Fruit fly (Drosophila melanogaster): ENCODE measurements around the gene CG11050.

DNA sequence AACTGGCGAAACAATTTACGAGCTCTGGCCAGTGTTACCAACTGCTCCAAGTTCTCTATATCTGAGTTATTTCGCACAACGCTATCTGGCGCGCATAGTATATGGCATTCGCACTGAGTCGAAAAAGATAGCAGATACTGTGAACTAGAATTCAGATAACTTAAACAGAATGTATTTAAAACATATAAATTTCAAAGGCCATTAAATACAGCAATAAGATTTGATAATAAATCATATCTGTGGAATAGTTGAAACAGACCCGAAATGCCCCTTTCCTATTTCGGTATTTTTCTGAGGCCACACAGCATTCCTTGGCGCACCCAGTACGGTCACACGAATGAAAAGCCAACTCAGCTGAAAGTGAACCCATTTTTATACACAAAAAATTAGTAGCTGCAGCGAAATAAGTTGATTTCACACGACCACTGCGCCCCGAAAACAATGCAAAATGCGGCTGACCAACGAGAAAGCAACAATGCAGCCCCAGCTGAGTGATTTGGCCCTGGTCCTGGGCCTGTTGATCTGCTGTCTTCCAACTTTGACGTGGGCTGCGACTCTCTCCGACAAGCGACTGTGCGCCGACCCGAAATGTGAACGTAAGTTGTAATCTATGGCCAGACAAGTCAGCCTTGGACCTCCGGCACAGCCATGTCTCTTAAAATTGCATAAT, 38.4 kb downstream of the CG11050 start, which contains the start of the genes CG31635 and Tango1:
- TF ChIP-seq Dek (tag; optimal IDR thresholded peaks at IDR 0.05) (no peak), CrebB (tag; optimal IDR thresholded peaks at IDR 0.05) (no peak), Stat92E (GFP tag; optimal IDR thresholded peaks at IDR 0.05) (no peak), CG12391 (tag; optimal IDR thresholded peaks at IDR 0.05) (peak; percentile 50), CG9437 (GFP tag; optimal IDR thresholded peaks at IDR 0.05) (no peak), al (GFP tag; IDR thresholded peaks at IDR 0.05) (no peak), gfzf (GFP tag; optimal IDR thresholded peaks at IDR 0.05) (peak; percentile 96), Hr39 (optimal IDR thresholded peaks at IDR 0.05) (no peak), Neu2 (GFP tag; optimal IDR thresholded peaks at IDR 0.05; ENCODE audit: borderline replicate concordance) (no peak), CG17568 (GFP tag; optimal IDR thresholded peaks at IDR 0.05) (no peak), CG15269 (tag; optimal IDR thresholded peaks at IDR 0.05) (no peak), stwl (tag; optimal IDR thresholded peaks at IDR 0.05) (peak; percentile 66), trh (GFP tag; optimal IDR thresholded peaks at IDR 0.05) (no peak)

Measured in whole organism, embryonic.